Fruit fly (Drosophila melanogaster) S2 (cell line): ENCODE measurements around the gene Obp99c.

Source experiments
- CG8478 ChIP-seq: fragments of >200 bp; optimal IDR thresholded peaks from 2 replicates; lab custom pipeline; 2018
- CTCF ChIP-seq, 2 experiments: fragments of >200 bp; optimal IDR thresholded peaks; 2 replicates each; lab custom pipeline; 2018

- TF ChIP-seq CTCF (optimal IDR thresholded peaks at IDR 0.05; lab: Kevin White, UChicago) (no peak), CG8478 (lab: Kevin White, UChicago) (no peak)
These were observed 24.8 kb downstream of the Obp99c start, which contains the start of gene ppk21 for dm6 chr3R:29664183-29664829.
